Fruit fly (Drosophila melanogaster) whole organism, embryonic: ENCODE measurements around the gene Sf3b3.

Experiments
- Blimp-1 ChIP-seq: fragments of 200-800 bp; sonication (Bioruptor generic); optimal IDR thresholded peaks from 3 replicates; lab custom pipeline; 2018; ENCODE audit warnings: missing biosample characterization, missing genetic modification characterization, mild to moderate bottlenecking, moderate library complexity, missing genetic modification reagents
- CG14050 ChIP-seq: fragments of 200-800 bp; sonication (Bioruptor generic); IDR thresholded peaks from 3 replicates; pipeline ENCODE4 v1.3.6; 2022; ENCODE audit warnings: missing biosample characterization, missing genetic modification characterization
- CG18476 ChIP-seq: fragments of 200-800 bp; sonication (Bioruptor generic); optimal IDR thresholded peaks from 2 replicates; lab custom pipeline; 2016; ENCODE audit warnings: missing biosample characterization, mild to moderate bottlenecking, missing genetic modification characterization
- CG30020 ChIP-seq: fragments of 200-800 bp; optimal IDR thresholded peaks from 2 replicates; lab custom pipeline; 2019; ENCODE audit warnings: missing biosample characterization, mild to moderate bottlenecking, missing genetic modification characterization, moderate library complexity
- CG31441 ChIP-seq: fragments of 200-800 bp; sonication (Bioruptor generic); IDR thresholded peaks from 2 replicates; pipeline ENCODE4 v1.3.6; 2022; ENCODE audit warnings: missing biosample characterization, missing genetic modification characterization
- CG3281 ChIP-seq: fragments of 200-800 bp; sonication (Bioruptor generic); optimal IDR thresholded peaks from 3 replicates; lab custom pipeline; 2017; ENCODE audit warnings: missing biosample characterization, mild to moderate bottlenecking, missing genetic modification characterization
- CG33213 ChIP-seq: fragments of 200-800 bp; sonication (Bioruptor generic); optimal IDR thresholded peaks from 3 replicates; lab custom pipeline; 2016; ENCODE audit warnings: missing biosample characterization, missing genetic modification characterization
- CG33557 ChIP-seq: fragments of 200-800 bp; sonication (Bioruptor generic); optimal IDR thresholded peaks from 2 replicates; lab custom pipeline; 2019; ENCODE audit warnings: missing biosample characterization, mild to moderate bottlenecking, missing genetic modification characterization, moderate library complexity
- CG4424 ChIP-seq: fragments of 200-800 bp; sonication (Bioruptor generic); optimal IDR thresholded peaks from 3 replicates; lab custom pipeline; 2016; ENCODE audit warnings: missing biosample characterization, missing genetic modification characterization
- CG5180 ChIP-seq: fragments of 200-800 bp; sonication (Bioruptor generic); optimal IDR thresholded peaks from 3 replicates; lab custom pipeline; 2017; ENCODE audit warnings: missing biosample characterization, missing genetic modification characterization, mild to moderate bottlenecking, moderate library complexity, missing genetic modification reagents
- CG9609 ChIP-seq: fragments of 200-800 bp; sonication (Bioruptor generic); optimal IDR thresholded peaks from 3 replicates; lab custom pipeline; 2016; ENCODE audit warnings: missing biosample characterization, missing genetic modification characterization
- Kr ChIP-seq: fragments of 200-800 bp; sonication (Bioruptor generic); optimal IDR thresholded peaks from 2 replicates; lab custom pipeline; 2017; ENCODE audit warnings: missing biosample characterization, mild to moderate bottlenecking, missing genetic modification characterization
- Lim3 ChIP-seq: fragments of 200-800 bp; sonication (Bioruptor generic); IDR thresholded peaks from 2 replicates; pipeline ENCODE4 v1.3.6; 2022; ENCODE audit warnings: missing biosample characterization, missing genetic modification characterization
- MESR4 ChIP-seq: fragments of 200-800 bp; sonication (Bioruptor generic); optimal IDR thresholded peaks from 2 replicates; lab custom pipeline; 2018; ENCODE audit warnings: missing biosample characterization, mild to moderate bottlenecking, missing genetic modification characterization, moderate library complexity
- Myb ChIP-seq: fragments of 200-800 bp; sonication (Bioruptor generic); optimal IDR thresholded peaks from 2 replicates; lab custom pipeline; 2016; ENCODE audit warnings: missing biosample characterization, missing genetic modification characterization
- Oaz ChIP-seq: fragments of 200-800 bp; sonication (Bioruptor generic); IDR thresholded peaks from 2 replicates; pipeline ENCODE4 v1.3.6; 2022; ENCODE audit warnings: missing biosample characterization, missing genetic modification characterization
- Rfx ChIP-seq: fragments of 200-800 bp; sonication (Bioruptor generic); IDR thresholded peaks from 2 replicates; pipeline ENCODE4 v1.3.6; 2022; ENCODE audit warnings: missing biosample characterization, missing genetic modification characterization
- Scr ChIP-seq: fragments of 200-800 bp; sonication (Bioruptor generic); IDR thresholded peaks from 2 replicates; pipeline ENCODE4 v1.3.6; 2022; ENCODE audit warnings: missing biosample characterization, missing genetic modification characterization; ENCODE audit not compliant: partially characterized antibody
- Sin3A ChIP-seq: fragments of >200 bp; optimal IDR thresholded peaks from 2 replicates; lab custom pipeline; 2018
- Six4 ChIP-seq: fragments of 200-800 bp; sonication (Bioruptor generic); optimal IDR thresholded peaks from 2 replicates; lab custom pipeline; 2016; ENCODE audit warnings: missing biosample characterization, missing genetic modification characterization
- Sox102F ChIP-seq: fragments of 200-800 bp; sonication (Bioruptor generic); optimal IDR thresholded peaks from 2 replicates; lab custom pipeline; 2018; ENCODE audit warnings: missing biosample characterization, mild to moderate bottlenecking, missing genetic modification characterization, moderate library complexity
- Vsx1 ChIP-seq: fragments of 200-800 bp; sonication (Bioruptor generic); optimal IDR thresholded peaks from 2 replicates; lab custom pipeline; 2017; ENCODE audit warnings: missing biosample characterization, mild to moderate bottlenecking, missing genetic modification characterization, missing genetic modification reagents
- al ChIP-seq: fragments of 200-800 bp; sonication (Bioruptor generic); IDR thresholded peaks from 2 replicates; pipeline ENCODE4 v1.3.6; 2022; ENCODE audit warnings: missing biosample characterization, missing genetic modification characterization
- ato ChIP-seq: fragments of 200-800 bp; sonication (Bioruptor generic); IDR thresholded peaks from 2 replicates; pipeline ENCODE4 v1.3.6; 2022; ENCODE audit warnings: missing biosample characterization, missing genetic modification characterization; ENCODE audit not compliant: partially characterized antibody
- bsh ChIP-seq, 2 experiments: fragments of 200-800 bp; sonication (Bioruptor generic); optimal IDR thresholded peaks; 2 replicates each; lab custom pipeline; 2017 to 2018; ENCODE audit warnings: mild to moderate bottlenecking in 2 of 2, missing biosample characterization in 2 of 2, missing genetic modification characterization in 2 of 2, moderate library complexity in 1 of 2
- cas ChIP-seq: fragments of 200-800 bp; sonication (Bioruptor generic); IDR thresholded peaks from 2 replicates; pipeline ENCODE4 v1.3.6; 2022; ENCODE audit warnings: missing biosample characterization, missing genetic modification characterization
- crol ChIP-seq: fragments of 200-800 bp; sonication (Bioruptor generic); IDR thresholded peaks from 2 replicates; pipeline ENCODE4 v1.3.6; 2022; ENCODE audit warnings: missing biosample characterization, missing genetic modification characterization
- dmrt11E ChIP-seq: fragments of 200-800 bp; sonication (Bioruptor generic); optimal IDR thresholded peaks from 3 replicates; lab custom pipeline; 2018; ENCODE audit warnings: missing biosample characterization, mild to moderate bottlenecking, missing genetic modification characterization, moderate library complexity
- dmrt99B ChIP-seq: fragments of 200-800 bp; sonication (Bioruptor generic); optimal IDR thresholded peaks from 2 replicates; lab custom pipeline; 2018; ENCODE audit warnings: missing biosample characterization, mild to moderate bottlenecking, missing genetic modification characterization, moderate library complexity
- en ChIP-seq: fragments of 200-800 bp; sonication (Bioruptor generic); optimal IDR thresholded peaks from 2 replicates; lab custom pipeline; 2016; ENCODE audit warnings: missing biosample characterization, missing genetic modification characterization
- ewg ChIP-seq: fragments of 200-800 bp; sonication (Bioruptor generic); optimal IDR thresholded peaks from 3 replicates; lab custom pipeline; 2017; ENCODE audit warnings: mild to moderate bottlenecking, missing biosample characterization, missing genetic modification reagents, missing genetic modification characterization
- gce ChIP-seq: fragments of 200-800 bp; sonication (Bioruptor generic); IDR thresholded peaks from 3 replicates; pipeline ENCODE4 v1.3.6; 2022; ENCODE audit warnings: missing biosample characterization, missing genetic modification characterization
- grn ChIP-seq: fragments of 200-800 bp; sonication (Bioruptor generic); optimal IDR thresholded peaks from 3 replicates; lab custom pipeline; 2017; ENCODE audit warnings: missing biosample characterization, missing genetic modification characterization
- h ChIP-seq: fragments of >200 bp; optimal IDR thresholded peaks from 2 replicates; lab custom pipeline; 2017
- ken ChIP-seq: fragments of 200-800 bp; sonication (Bioruptor generic); IDR thresholded peaks from 3 replicates; pipeline ENCODE4 v1.3.6; 2022; ENCODE audit warnings: missing biosample characterization, missing genetic modification characterization
- nerfin-2 ChIP-seq: fragments of 200-800 bp; sonication (Bioruptor generic); IDR thresholded peaks from 2 replicates; pipeline ENCODE4 v1.3.6; 2022; ENCODE audit warnings: missing biosample characterization, missing genetic modification characterization; ENCODE audit not compliant: partially characterized antibody
- odd ChIP-seq: fragments of 200-800 bp; sonication (Bioruptor generic); optimal IDR thresholded peaks from 2 replicates; lab custom pipeline; 2017; ENCODE audit warnings: missing biosample characterization, mild to moderate bottlenecking, missing genetic modification characterization
- org-1 ChIP-seq: fragments of 200-800 bp; sonication (Bioruptor generic); optimal IDR thresholded peaks from 2 replicates; lab custom pipeline; 2017; ENCODE audit warnings: missing biosample characterization, missing genetic modification characterization
- pros ChIP-seq: fragments of 200-800 bp; sonication (Bioruptor generic); optimal IDR thresholded peaks from 3 replicates; lab custom pipeline; 2019; ENCODE audit warnings: missing biosample characterization, mild to moderate bottlenecking, missing genetic modification characterization, moderate library complexity
- psq ChIP-seq: fragments of 200-800 bp; sonication (Bioruptor generic); optimal IDR thresholded peaks from 2 replicates; lab custom pipeline; 2017; ENCODE audit warnings: missing biosample characterization, missing genetic modification characterization
- repo ChIP-seq: fragments of 200-800 bp; sonication (Bioruptor generic); optimal IDR thresholded peaks from 2 replicates; lab custom pipeline; 2016; ENCODE audit warnings: missing biosample characterization, missing genetic modification characterization
- run ChIP-seq: fragments of 200-800 bp; sonication (Bioruptor generic); optimal IDR thresholded peaks from 3 replicates; lab custom pipeline; 2018; ENCODE audit warnings: missing biosample characterization, mild to moderate bottlenecking, missing genetic modification characterization
- sc ChIP-seq, 3 experiments: fragments of >200 bp in 2 of 3; fragments of 200-800 bp in 1 of 3; sonication (Bioruptor generic) in 1 of 3; optimal IDR thresholded peaks; 2 replicates in 2 of 3; 3 replicates in 1 of 3; lab custom pipeline; 2017; ENCODE audit warnings: mild to moderate bottlenecking in 1 of 3, missing biosample characterization in 1 of 3, missing genetic modification characterization in 1 of 3, missing genetic modification reagents in 1 of 3
- sisA ChIP-seq: fragments of 200-800 bp; sonication (Bioruptor generic); IDR thresholded peaks from 2 replicates; pipeline ENCODE4 v1.3.6; 2022; ENCODE audit warnings: missing biosample characterization, missing genetic modification characterization
- tio ChIP-seq: fragments of 200-800 bp; sonication (Bioruptor generic); optimal IDR thresholded peaks from 2 replicates; lab custom pipeline; 2017; ENCODE audit warnings: missing biosample characterization, missing genetic modification characterization, inconsistent platforms
- tup ChIP-seq: fragments of 200-800 bp; sonication (Bioruptor generic); optimal IDR thresholded peaks from 2 replicates; lab custom pipeline; 2016; ENCODE audit warnings: missing biosample characterization, mild to moderate bottlenecking, missing genetic modification characterization, moderate library complexity
- vfl ChIP-seq: fragments of 200-800 bp; sonication (Bioruptor generic); optimal IDR thresholded peaks from 2 replicates; lab custom pipeline; 2016; ENCODE audit warnings: missing biosample characterization, missing genetic modification characterization
- vvl ChIP-seq: fragments of 200-800 bp; sonication (Bioruptor generic); IDR thresholded peaks from 2 replicates; pipeline ENCODE4 v1.3.6; 2022; ENCODE audit warnings: missing biosample characterization, missing genetic modification characterization
- wdn ChIP-seq: fragments of 200-800 bp; sonication (Bioruptor generic); IDR thresholded peaks from 2 replicates; pipeline ENCODE4 v1.3.6; 2022; ENCODE audit warnings: missing biosample characterization, missing genetic modification characterization
- zfh1 ChIP-seq: fragments of 200-800 bp; sonication (Bioruptor generic); IDR thresholded peaks from 3 replicates; pipeline ENCODE4 v1.3.6; 2022; ENCODE audit warnings: missing biosample characterization, missing genetic modification characterization

The Sf3b3 gene

DNA sequence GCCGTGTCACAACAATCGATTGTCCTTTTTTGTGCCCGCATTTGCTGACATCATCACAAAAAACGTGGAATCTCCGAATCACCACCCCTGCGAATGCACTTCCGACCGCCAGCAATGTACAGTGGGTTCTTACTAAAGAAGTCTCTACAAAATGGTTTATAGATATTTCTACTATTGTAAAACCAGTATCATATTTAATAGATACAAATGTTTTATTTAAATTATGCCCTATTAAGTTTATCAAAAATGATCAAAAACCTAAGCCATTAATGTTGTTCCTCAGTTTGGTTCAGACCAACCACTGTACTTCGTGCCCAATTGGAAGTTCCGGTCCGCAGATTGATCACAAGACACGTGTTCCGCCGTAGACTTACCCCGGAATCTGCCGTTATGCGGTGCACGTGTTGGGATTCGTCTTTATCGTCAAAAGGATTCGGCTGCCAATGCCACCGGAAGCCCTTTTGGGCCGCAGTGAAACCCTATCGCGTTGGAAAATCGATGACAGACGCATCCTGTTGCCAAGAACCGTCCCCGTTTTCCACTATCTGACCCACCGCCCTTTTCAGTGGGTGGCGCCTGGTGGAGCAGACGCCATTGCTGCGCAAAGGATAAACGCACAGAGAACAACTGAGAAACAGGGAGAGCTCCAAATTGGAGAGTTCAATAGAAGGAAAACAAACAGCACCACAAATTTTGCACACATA, 28.5 kb downstream of the Sf3b3 start (continued):
- TF ChIP-seq Myb (GFP tag; lab: Kevin White, UChicago) (no peak), org-1 (GFP tag; lab: Kevin White, UChicago) (peak; percentile 7), vvl (GFP tag; lab: Robert Waterston, UW) (peak; percentile 58; the same call in 1 of the 2 replicates), CG14050 (GFP tag; lab: Robert Waterston, UW) (no peak), CG18476 (GFP tag; lab: Kevin White, UChicago) (no peak), Sox102F (GFP tag; lab: Kevin White, UChicago) (peak; percentile 41), pros (no peak), dmrt11E (tag; lab: Kevin White, UChicago) (peak; percentile 59), gce (GFP tag; lab: Robert Waterston, UW) (0 out of 3 replicates have a peak, but pooled peaks have one; percentile 11), psq (GFP tag; lab: Kevin White, UChicago) (no peak), Blimp-1 (GFP tag; lab: Kevin White, UChicago) (peak; percentile 48), Kr (GFP tag; lab: Kevin White, UChicago) (no peak), CG33557 (no peak), nerfin-2 (GFP tag; lab: Robert Waterston, UW) (no peak), odd (peak; percentile 14), Vsx1 (GFP tag; lab: Kevin White, UChicago) (no peak), CG5180 (no peak), vfl (no peak), Scr (GFP tag; lab: Robert Waterston, UW) (no peak), Rfx (GFP tag; lab: Robert Waterston, UW) (no peak), zfh1 (GFP tag; lab: Robert Waterston, UW) (peak; percentile 43; the same call in 1 of the 3 replicates), run (tag; lab: Kevin White, UChicago) (no peak), al (GFP tag; lab: Robert Waterston, UW) (no peak), ewg (peak; percentile 39), ken (GFP tag; lab: Robert Waterston, UW) (no peak), sisA (GFP tag; lab: Robert Waterston, UW) (no peak), dmrt99B (tag; lab: Kevin White, UChicago) (peak; percentile 49), CG3281 (GFP tag; lab: Kevin White, UChicago) (no peak), tup (GFP tag; lab: Kevin White, UChicago) (no peak), crol (GFP tag; lab: Robert Waterston, UW) (no peak), h (lab: Kevin White, UChicago) (no peak), Lim3 (GFP tag; lab: Robert Waterston, UW) (no peak), tio (no peak), bsh (GFP tag; optimal IDR thresholded peaks at IDR 0.05; lab: Kevin White, UChicago) (peak in 1 of 2 experiments; percentile 65), CG33213 (GFP tag; lab: Kevin White, UChicago) (no peak), en (GFP tag; lab: Kevin White, UChicago) (no peak), sc (optimal IDR thresholded peaks at IDR 0.05; lab: Kevin White, UChicago) (no peak), sc (GFP tag; optimal IDR thresholded peaks at IDR 0.05; lab: Kevin White, UChicago) (no peak), MESR4 (GFP tag; lab: Kevin White, UChicago) (no peak), ato (no peak), CG31441 (GFP tag; lab: Robert Waterston, UW) (peak; percentile 33; the same call in 1 of the 2 replicates), Sin3A (no peak), CG4424 (GFP tag; lab: Kevin White, UChicago) (no peak), repo (GFP tag; lab: Kevin White, UChicago) (no peak), CG30020 (tag; lab: Kevin White, UChicago) (no peak), Six4 (GFP tag; lab: Kevin White, UChicago) (no peak), wdn (GFP tag; lab: Robert Waterston, UW) (no peak), Oaz (GFP tag; lab: Robert Waterston, UW) (0 out of 2 replicates have a peak, but pooled peaks have one; percentile 10), cas (GFP tag; lab: Robert Waterston, UW) (no peak), CG9609 (GFP tag; lab: Kevin White, UChicago) (no peak), grn (no peak)
